Worm (Caenorhabditis elegans) whole organism, L2 larva: ENCODE results near the gene str-39.

Source experiments
- R02D3.7 ChIP-seq: fragments of 150-350 bp; optimal IDR thresholded peaks from 2 replicates; lab custom pipeline; 2014; ENCODE audit warnings: missing biosample characterization, missing genetic modification characterization
- ceh-16 ChIP-seq: fragments of 150-350 bp; optimal IDR thresholded peaks from 2 replicates; lab custom pipeline; 2014; ENCODE audit warnings: missing biosample characterization, missing genetic modification characterization
- egl-27 ChIP-seq: sonication (generic microtip); optimal IDR thresholded peaks from 3 replicates; lab custom pipeline; 2017; ENCODE audit warnings: missing biosample characterization, missing genetic modification reagents, missing genetic modification characterization
- lin-39 ChIP-seq: fragments of 150-350 bp; optimal IDR thresholded peaks from 2 replicates; lab custom pipeline; 2014; ENCODE audit warnings: missing biosample characterization, missing genetic modification reagents, missing genetic modification characterization
- mdl-1 ChIP-seq, 2 experiments: fragments of 150-350 bp in 1 of 2; sonication (generic microtip) in 1 of 2; optimal IDR thresholded peaks; 2 replicates each; lab custom pipeline; 2017; ENCODE audit warnings: missing biosample characterization in 2 of 2, missing genetic modification characterization in 2 of 2
- nhr-11 ChIP-seq: fragments of 150-350 bp; optimal IDR thresholded peaks from 2 replicates; lab custom pipeline; 2014; ENCODE audit warnings: missing biosample characterization, missing genetic modification characterization
- snpc-4 ChIP-seq: fragments of 150-350 bp; optimal IDR thresholded peaks from 2 replicates; lab custom pipeline; 2014; ENCODE audit warnings: missing biosample characterization, missing genetic modification characterization
- unc-55 ChIP-seq: fragments of 150-350 bp; sonication (generic microtip); optimal IDR thresholded peaks from 3 replicates; lab custom pipeline; 2014; ENCODE audit warnings: missing biosample characterization, missing genetic modification reagents, missing genetic modification characterization
- ztf-11 ChIP-seq: sonication (generic microtip); optimal IDR thresholded peaks from 2 replicates; lab custom pipeline; 2017; ENCODE audit warnings: missing biosample characterization, missing genetic modification characterization

DNA sequence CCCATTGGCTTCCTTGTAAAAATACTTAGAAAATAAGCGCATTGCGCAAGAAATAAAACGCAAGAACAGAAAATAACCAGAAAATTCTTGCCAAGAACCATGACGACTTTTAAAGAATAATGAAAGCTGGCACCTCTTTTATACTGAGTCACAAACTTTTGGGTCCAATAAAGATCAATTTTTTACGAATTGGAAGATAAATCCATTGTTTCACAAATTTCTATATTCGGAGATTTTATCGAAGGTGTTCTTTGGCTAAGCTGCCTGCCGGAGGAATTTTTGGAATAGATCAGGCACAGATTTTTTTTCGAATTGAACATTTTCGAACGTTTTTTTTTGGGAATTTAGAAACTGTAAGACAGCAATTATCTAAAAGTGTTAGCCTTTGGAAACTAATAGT is 33.2 kb upstream of the str-39 start, which contains the start of gene C31B8.9:
- TF ChIP-seq mdl-1 (tag; optimal IDR thresholded peaks at IDR 0.05; lab: Kevin White, UChicago) = no peak
- TF ChIP-seq R02D3.7 (tag; lab: Kevin White, UChicago) = no peak
- no peak for TF ChIP-seq ztf-11 (tag; lab: Kevin White, UChicago)
- TF ChIP-seq snpc-4 (tag; lab: Kevin White, UChicago) = no peak
- no peak for TF ChIP-seq nhr-11 (tag; lab: Kevin White, UChicago)
- TF ChIP-seq lin-39 (tag; lab: Kevin White, UChicago) = no peak
- TF ChIP-seq unc-55 (GFP tag; lab: Kevin White, UChicago) = no peak
- TF ChIP-seq ceh-16 (tag; lab: Kevin White, UChicago) = no peak
- no peak for TF ChIP-seq egl-27 (tag; lab: Kevin White, UChicago)
